Fruit fly (Drosophila melanogaster) ovary, adult (tissue): Measurements from ENCODE around the gene CG42828.

ENCODE experiments used
- CG17801 ChIP-seq: fragments of 200-800 bp; optimal IDR thresholded peaks from 2 replicates; lab custom pipeline; 2019; ENCODE audit warnings: missing biosample characterization, mild to moderate bottlenecking, missing genetic modification characterization, moderate library complexity; ENCODE audit not compliant: partially characterized antibody

Gene CG42828

dm6 chr3R:23343707-23344310 lies 29.7 kb upstream of the CG42828 start:
- TF ChIP-seq CG17801: no peak

dm6 chr3R:23345057-23345776 lies 28.3 kb upstream of the CG42828 start:
- TF ChIP-seq CG17801: no peak

dm6 chr3R:23346007-23346681 lies 27.4 kb upstream of the CG42828 start, which contains the start of gene pnt:
TSS of gene pnt (minus strand) at chr3R:23346167.
- TF ChIP-seq CG17801: peak; percentile 1

dm6 chr3R:23346893-23347396 lies 26.6 kb upstream of the CG42828 start:
- no peak for TF ChIP-seq CG17801

- peak; percentile 63 for TF ChIP-seq CG17801
Measured at dm6 chr3R:23347432-23348305, 25.8 kb upstream of the CG42828 start, which contains the start of gene PolE1. TSS of gene PolE1 (plus strand) at chr3R:23348128.

- peak; percentile 68 for TF ChIP-seq CG17801
Measured at dm6 chr3R:23355829-23356738, 17.4 kb upstream of the CG42828 start, which contains the start of the genes ATPsynCF6 and Sec13. TSS of gene ATPsynCF6 (minus strand) at chr3R:23356064. TSS of gene Sec13 (plus strand) at chr3R:23356278.

dm6 chr3R:23356920-23357386 lies 16.6 kb upstream of the CG42828 start:
- TF ChIP-seq CG17801: peak; percentile 77

- peak; percentile 58 for TF ChIP-seq CG17801
Measured at dm6 chr3R:23358565-23359138, 14.9 kb upstream of the CG42828 start, which contains the start of gene RpS3. TSS of gene RpS3 (plus strand) at chr3R:23358812.

dm6 chr3R:23359420-23359819 lies 14.1 kb upstream of the CG42828 start:
- no peak for TF ChIP-seq CG17801

dm6 chr3R:23360356-23360755 lies 13.1 kb upstream of the CG42828 start:
- TF ChIP-seq CG17801: no peak

- peak; percentile 88 for TF ChIP-seq CG17801
Measured at dm6 chr3R:23363515-23364124, 9.9 kb upstream of the CG42828 start, which contains the start of gene CG4408. TSS of gene CG4408 (minus strand) at chr3R:23363574.

dm6 chr3R:23365028-23365427 lies 8.5 kb upstream of the CG42828 start:
- TF ChIP-seq CG17801: no peak

- no peak for TF ChIP-seq CG17801
Measured at dm6 chr3R:23367540-23367939, 6.0 kb upstream of the CG42828 start.

- TF ChIP-seq CG17801: no peak
Measured at dm6 chr3R:23368235-23368634, 5.3 kb upstream of the CG42828 start.
